Fruit fly (Drosophila melanogaster) whole organism, adult: Measurements from ENCODE around the gene RNF220.

Experiments used
- CG12768 ChIP-seq: fragments of 200-800 bp; sonication (Bioruptor generic); optimal IDR thresholded peaks from 2 replicates; lab custom pipeline; 2017; ENCODE audit warnings: missing biosample characterization, missing genetic modification characterization, mild to moderate bottlenecking, moderate library complexity, missing genetic modification reagents
- CG5204 ChIP-seq: fragments of 200-800 bp; sonication (Bioruptor generic); optimal IDR thresholded peaks from 2 replicates; lab custom pipeline; 2016; ENCODE audit warnings: missing biosample characterization, missing genetic modification characterization
- CG7045 ChIP-seq: fragments of 200-800 bp; sonication (Bioruptor generic); optimal IDR thresholded peaks from 2 replicates; lab custom pipeline; 2017; ENCODE audit warnings: missing biosample characterization, mild to moderate bottlenecking, missing genetic modification characterization
- Hr96 ChIP-seq: fragments of 200-800 bp; sonication (Bioruptor generic); optimal IDR thresholded peaks from 2 replicates; lab custom pipeline; 2016; ENCODE audit warnings: missing biosample characterization, missing genetic modification characterization
- Mnt ChIP-seq: fragments of 200-800 bp; sonication (Bioruptor generic); optimal IDR thresholded peaks from 2 replicates; lab custom pipeline; 2016; ENCODE audit warnings: missing biosample characterization, mild to moderate bottlenecking, missing genetic modification characterization
- kay ChIP-seq: fragments of 200-800 bp; sonication (Bioruptor generic); peaks from one replicate; lab custom pipeline; 2016; ENCODE audit warnings: missing biosample characterization, missing genetic modification characterization, borderline replicate concordance
- tj ChIP-seq: fragments of 200-800 bp; sonication (Bioruptor generic); optimal IDR thresholded peaks from 3 replicates; lab custom pipeline; 2017; ENCODE audit warnings: missing biosample characterization, mild to moderate bottlenecking, missing genetic modification characterization, moderate library complexity

dm6 chr3R:22717863-22718262 is 8.4 kb downstream of the RNF220 start:
- no peak for TF ChIP-seq Hr96 (GFP tag; lab: Kevin White, UChicago)
- no peak for TF ChIP-seq CG7045 (GFP tag; lab: Kevin White, UChicago)
- no peak for TF ChIP-seq CG5204 (GFP tag; lab: Kevin White, UChicago)
- TF ChIP-seq tj = no peak
- no peak for TF ChIP-seq Mnt
- TF ChIP-seq CG12768 (GFP tag; lab: Kevin White, UChicago) = no peak
- no peak for TF ChIP-seq kay (GFP tag; lab: Kevin White, UChicago)
